Worm (Caenorhabditis elegans) whole organism, midembryonic: ENCODE results near the gene nop-1.

Experiments
- klf-2 ChIP-seq: fragments of 200-800 bp; sonication (Bioruptor generic); conservative IDR thresholded peaks from 2 replicates; pipeline ENCODE4 v1.3.6; 2022; ENCODE audit warnings: missing genetic modification reagents, missing genetic modification characterization, missing compliant biosample characterization
- ztf-23 ChIP-seq: fragments of 200-800 bp; sonication (Bioruptor generic); IDR thresholded peaks from 2 replicates; pipeline ENCODE4 v1.3.6; 2022; ENCODE audit warnings: missing genetic modification reagents, missing genetic modification characterization, missing compliant biosample characterization

DNA sequence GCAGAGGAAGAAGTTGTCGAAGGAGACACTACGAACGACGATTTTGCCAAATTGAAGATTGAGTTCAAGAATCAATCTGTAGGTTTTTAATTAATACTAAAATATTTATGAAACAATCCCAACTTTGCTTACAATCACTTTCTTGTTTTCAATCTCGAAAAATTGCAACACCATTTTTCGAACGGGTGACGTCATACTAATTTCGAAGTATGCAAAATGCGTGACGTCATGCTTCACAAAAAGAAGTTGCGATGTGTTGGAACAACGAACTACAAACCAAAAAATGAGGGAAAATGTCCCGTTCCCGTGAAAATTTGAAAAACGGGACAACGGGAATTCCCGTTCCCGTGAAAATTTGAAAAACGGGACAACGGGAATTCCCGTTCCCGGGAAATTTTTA, 9.1 kb downstream of the nop-1 start:
- no peak for TF ChIP-seq ztf-23 (GFP tag; lab: Robert Waterston, UW)
- TF ChIP-seq klf-2: no peak
